Worm (Caenorhabditis elegans): ENCODE results near the gene B0336.12.

Gene B0336.12

ce11 chrIII:5688246-5688645 lies 21.7 kb downstream of the B0336.12 start (continued):
- TF ChIP-seq nhr-237 (tag; optimal IDR thresholded peaks at IDR 0.05) (no peak), alr-1 (tag; optimal IDR thresholded peaks at IDR 0.05) (no peak), unc-39 (tag; optimal IDR thresholded peaks at IDR 0.05) (no peak), ZK546.5 (tag; optimal IDR thresholded peaks at IDR 0.05) (no peak), peb-1 (tag; optimal IDR thresholded peaks at IDR 0.05) (no peak), nhr-25 (tag; optimal IDR thresholded peaks at IDR 0.05) (no peak), nhr-21 (tag; optimal IDR thresholded peaks at IDR 0.05) (no peak), nhr-23 (tag; optimal IDR thresholded peaks at IDR 0.05) (no peak), aly-2 (tag; optimal IDR thresholded peaks at IDR 0.05) (no peak), ceh-82 (tag; optimal IDR thresholded peaks at IDR 0.05) (no peak), nhr-129 (tag; optimal IDR thresholded peaks at IDR 0.05) (peak; percentile 77), snpc-4 (tag; optimal IDR thresholded peaks at IDR 0.05) (peak; percentile 22), egl-27 (tag; optimal IDR thresholded peaks at IDR 0.05) (no peak), elt-3 (tag; optimal IDR thresholded peaks at IDR 0.05) (no peak), ztf-11 (tag; optimal IDR thresholded peaks at IDR 0.05) (no peak), elt-1 (tag; optimal IDR thresholded peaks at IDR 0.05) (no peak), unc-55 (GFP tag; optimal IDR thresholded peaks at IDR 0.05) (peak; percentile 67), nhr-12 (tag; optimal IDR thresholded peaks at IDR 0.05) (no peak), skn-1 (tag; optimal IDR thresholded peaks at IDR 0.05) (no peak), fos-1 (tag; optimal IDR thresholded peaks at IDR 0.05) (peak; percentile 48)

- no peak for TF ChIP-seq sma-3 (GFP tag; optimal IDR thresholded peaks at IDR 0.05)
- no peak for TF ChIP-seq mdl-1 (tag; optimal IDR thresholded peaks at IDR 0.05)
- no peak for TF ChIP-seq nhr-77 (tag; optimal IDR thresholded peaks at IDR 0.05)
- TF ChIP-seq ztf-11 (tag; optimal IDR thresholded peaks at IDR 0.05) = no peak
- no peak for TF ChIP-seq skn-1 (tag; optimal IDR thresholded peaks at IDR 0.05)
- no peak for TF ChIP-seq zag-1 (tag; optimal IDR thresholded peaks at IDR 0.05)
- TF ChIP-seq gmeb-1 (tag; optimal IDR thresholded peaks at IDR 0.05) = no peak
- no peak for TF ChIP-seq ztf-4 (tag; optimal IDR thresholded peaks at IDR 0.05)
- no peak for TF ChIP-seq nhr-25 (tag; optimal IDR thresholded peaks at IDR 0.05)
- TF ChIP-seq nhr-129 (tag; optimal IDR thresholded peaks at IDR 0.05) = no peak
- no peak for TF ChIP-seq lsy-2 (tag; optimal IDR thresholded peaks at IDR 0.05)
- TF ChIP-seq fos-1 (tag; optimal IDR thresholded peaks at IDR 0.05) = no peak
Observed at ce11 chrIII:5683998-5684397, 25.9 kb downstream of the B0336.12 start, which contains the start of gene rcan-1. Gene rcan-1 (minus strand): TSS chrIII:5684098.

ce11 chrIII:5680141-5680540 lies 29.8 kb downstream of the B0336.12 start, which contains the start of gene pst-2:
Gene pst-2 (plus strand): TSS chrIII:5680433.
- TF ChIP-seq fos-1 (tag; optimal IDR thresholded peaks at IDR 0.05) = no peak

- TF ChIP-seq nhr-6 (tag; optimal IDR thresholded peaks at IDR 0.05) (peak; percentile 98), snpc-4 (tag; optimal IDR thresholded peaks at IDR 0.05) (peak; percentile 94), ztf-1 (GFP tag; conservative IDR thresholded peaks at IDR 0.05) (no peak), mbf-1 (tag; optimal IDR thresholded peaks at IDR 0.05) (no peak), nhr-25 (tag; optimal IDR thresholded peaks at IDR 0.05) (peak; percentile 99), sma-3 (GFP tag; optimal IDR thresholded peaks at IDR 0.05) (peak; percentile 99), nhr-12 (tag; optimal IDR thresholded peaks at IDR 0.05) (peak; percentile 69), ZK546.5 (tag; optimal IDR thresholded peaks at IDR 0.05) (peak; percentile 91), fos-1 (tag; optimal IDR thresholded peaks at IDR 0.05) (peak; percentile 99), nhr-11 (tag; optimal IDR thresholded peaks at IDR 0.05) (peak; percentile 73), lsy-2 (tag; optimal IDR thresholded peaks at IDR 0.05) (peak; percentile 94 to 98), mdl-1 (tag; optimal IDR thresholded peaks at IDR 0.05) (peak; percentile 80 to 94), mab-5 (tag; optimal IDR thresholded peaks at IDR 0.05) (peak; percentile 97), aly-2 (tag; optimal IDR thresholded peaks at IDR 0.05) (no peak), nhr-237 (tag; optimal IDR thresholded peaks at IDR 0.05) (peak; percentile 84), nhr-10 (tag; optimal IDR thresholded peaks at IDR 0.05) (peak; percentile 90), alr-1 (tag; optimal IDR thresholded peaks at IDR 0.05) (no peak), R02D3.7 (tag; optimal IDR thresholded peaks at IDR 0.05) (peak; percentile 98), nhr-129 (tag; optimal IDR thresholded peaks at IDR 0.05) (peak; percentile 99), zag-1 (tag; optimal IDR thresholded peaks at IDR 0.05) (peak; percentile 97), blmp-1 (tag; optimal IDR thresholded peaks at IDR 0.05; ENCODE audit: insufficient read depth) (peak; percentile 94), elt-1 (tag; optimal IDR thresholded peaks at IDR 0.05) (no peak), lin-39 (tag; optimal IDR thresholded peaks at IDR 0.05) (peak; percentile 85), ceh-16 (tag; optimal IDR thresholded peaks at IDR 0.05) (peak; percentile 94), unc-39 (tag; optimal IDR thresholded peaks at IDR 0.05) (peak; percentile 62), lin-11 (tag; optimal IDR thresholded peaks at IDR 0.05) (peak; percentile 98), F13H6.1 (tag; optimal IDR thresholded peaks at IDR 0.05) (peak; percentile 98), nhr-21 (tag; optimal IDR thresholded peaks at IDR 0.05) (peak; percentile 99), nhr-77 (tag; optimal IDR thresholded peaks at IDR 0.05) (peak; percentile 94), ztf-11 (tag; optimal IDR thresholded peaks at IDR 0.05) (peak; percentile 45), ztf-4 (tag; optimal IDR thresholded peaks at IDR 0.05) (peak; percentile 98), sma-9 (GFP tag; optimal IDR thresholded peaks at IDR 0.05) (peak; percentile 99), sma-9 (tag; optimal IDR thresholded peaks at IDR 0.05) (no peak), ama-1 (optimal IDR thresholded peaks at IDR 0.05) (peak; percentile 88), sem-4 (tag; optimal IDR thresholded peaks at IDR 0.05) (peak; percentile 99), nhr-23 (tag; optimal IDR thresholded peaks at IDR 0.05) (no peak), peb-1 (tag; optimal IDR thresholded peaks at IDR 0.05) (no peak), ceh-82 (tag; optimal IDR thresholded peaks at IDR 0.05) (peak; percentile 96), dmd-4 (tag; optimal IDR thresholded peaks at IDR 0.05) (peak; percentile 79), unc-62 (GFP tag; optimal IDR thresholded peaks at IDR 0.05) (peak; percentile 84)
Observed at ce11 chrIII:5678935-5679334, 31.0 kb downstream of the B0336.12 start, which contains the start of the genes ska-3 and rps-12. Gene ska-3 (minus strand): TSS chrIII:5679005. Gene rps-12 (plus strand): TSS chrIII:5679298.

Measured in whole organism, L2 larva.